Worm (Caenorhabditis elegans): ENCODE data around the gene F14D7.6.

The F14D7.6 gene

DNA sequence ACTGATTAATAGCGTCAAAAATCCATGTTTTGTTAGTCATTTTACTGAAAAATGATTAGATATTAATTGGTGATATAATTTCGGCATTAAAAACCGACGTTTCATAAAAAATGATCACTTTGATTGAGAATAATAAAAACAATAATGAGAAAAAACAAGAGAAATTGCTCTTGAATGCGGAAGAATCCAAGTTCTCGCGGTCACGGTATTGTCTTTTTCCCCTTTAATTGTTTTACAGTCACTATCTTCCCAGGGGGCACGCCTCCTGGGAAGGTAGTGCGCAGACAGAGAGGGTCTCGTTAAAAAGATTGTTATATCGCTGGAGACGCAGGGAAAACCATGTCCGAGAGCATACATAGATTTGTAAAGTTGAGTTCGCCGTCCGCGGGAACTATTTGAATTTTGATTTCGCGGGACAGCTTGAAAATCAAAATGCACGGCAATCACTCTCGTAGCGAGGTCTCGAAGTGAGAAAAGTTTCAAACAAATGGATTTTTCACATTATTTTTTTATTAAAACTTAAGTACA lies 7.5 kb upstream of the F14D7.6 start, which contains the start of gene F14D7.2:
TSS of gene F14D7.2 (minus strand) at position 51 of the 528 bp plus-strand sequence.
- TF ChIP-seq elt-1 (tag; optimal IDR thresholded peaks at IDR 0.05; ENCODE audit: borderline replicate concordance, insufficient read depth) = no peak
- TF ChIP-seq zip-8 (tag; optimal IDR thresholded peaks at IDR 0.05) = no peak
- TF ChIP-seq nhr-237 (tag; optimal IDR thresholded peaks at IDR 0.05) = no peak
- TF ChIP-seq nhr-12 (tag; optimal IDR thresholded peaks at IDR 0.05) = no peak
- no peak for TF ChIP-seq blmp-1 (tag; optimal IDR thresholded peaks at IDR 0.05)
- TF ChIP-seq mls-2 (tag; optimal IDR thresholded peaks at IDR 0.05) = no peak
- no peak for TF ChIP-seq unc-39 (tag; optimal IDR thresholded peaks at IDR 0.05)
- TF ChIP-seq mep-1 (tag; optimal IDR thresholded peaks at IDR 0.05) = no peak
- TF ChIP-seq drap-1 (GFP tag; optimal IDR thresholded peaks at IDR 0.05) = no peak
- no peak for TF ChIP-seq bed-3 (GFP tag; optimal IDR thresholded peaks at IDR 0.05)
- TF ChIP-seq unc-62 (GFP tag; optimal IDR thresholded peaks at IDR 0.05) = no peak
- TF ChIP-seq ceh-43 (GFP tag; optimal IDR thresholded peaks at IDR 0.05) = no peak
- no peak for TF ChIP-seq nhr-28 (tag; optimal IDR thresholded peaks at IDR 0.05)
- no peak for TF ChIP-seq ces-1 (GFP tag; optimal IDR thresholded peaks at IDR 0.05)
- no peak for TF ChIP-seq flh-1 (GFP tag; optimal IDR thresholded peaks at IDR 0.05)
- TF ChIP-seq nhr-2 (tag; optimal IDR thresholded peaks at IDR 0.05) = no peak
- TF ChIP-seq sem-2 (GFP tag; optimal IDR thresholded peaks at IDR 0.05) = no peak

DNA sequence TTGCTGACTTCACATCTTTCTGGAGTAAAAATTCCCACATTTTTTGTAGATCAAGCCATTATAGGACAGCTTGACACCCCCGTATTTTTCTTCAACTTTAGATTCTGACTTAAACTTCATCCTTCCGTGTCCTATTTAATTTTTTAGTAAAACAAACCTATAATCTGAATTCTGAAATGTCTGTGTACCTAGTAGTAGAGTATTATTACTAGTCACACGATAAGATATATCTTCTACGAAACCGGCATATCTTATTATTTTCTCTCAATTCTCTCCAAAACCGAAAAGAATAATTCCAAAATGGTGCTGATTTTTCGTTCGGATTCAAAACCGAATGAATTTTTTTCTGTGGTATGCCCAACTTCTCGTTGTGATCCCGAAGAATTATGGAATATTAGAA lies 6.8 kb upstream of the F14D7.6 start, which contains the start of gene F14D7.9:
TSS of gene F14D7.9 (plus strand) at position 301 of the 400 bp plus-strand sequence.
- TF ChIP-seq unc-39 (tag; optimal IDR thresholded peaks at IDR 0.05) = no peak
- no peak for TF ChIP-seq unc-120 (tag; optimal IDR thresholded peaks at IDR 0.05; ENCODE audit: poor library complexity, severe bottlenecking)
- TF ChIP-seq nhr-2 (tag; optimal IDR thresholded peaks at IDR 0.05) = no peak
- no peak for TF ChIP-seq ceh-39 (tag; optimal IDR thresholded peaks at IDR 0.05)
- TF ChIP-seq cnd-1 (tag; optimal IDR thresholded peaks at IDR 0.05) = no peak
- TF ChIP-seq ceh-43 (GFP tag; optimal IDR thresholded peaks at IDR 0.05) = no peak
- no peak for TF ChIP-seq mls-2 (tag; optimal IDR thresholded peaks at IDR 0.05)
- TF ChIP-seq mab-5 (tag; optimal IDR thresholded peaks at IDR 0.05) = no peak
- no peak for TF ChIP-seq elt-3 (tag; optimal IDR thresholded peaks at IDR 0.05)
- TF ChIP-seq drap-1 (GFP tag; optimal IDR thresholded peaks at IDR 0.05) = no peak
- no peak for TF ChIP-seq mep-1 (tag; optimal IDR thresholded peaks at IDR 0.05)
- TF ChIP-seq ces-1 (GFP tag; optimal IDR thresholded peaks at IDR 0.05) = no peak
- TF ChIP-seq tbx-8 (GFP tag; optimal IDR thresholded peaks at IDR 0.05) = no peak
- TF ChIP-seq nhr-76 (tag; optimal IDR thresholded peaks at IDR 0.05) = no peak

DNA sequence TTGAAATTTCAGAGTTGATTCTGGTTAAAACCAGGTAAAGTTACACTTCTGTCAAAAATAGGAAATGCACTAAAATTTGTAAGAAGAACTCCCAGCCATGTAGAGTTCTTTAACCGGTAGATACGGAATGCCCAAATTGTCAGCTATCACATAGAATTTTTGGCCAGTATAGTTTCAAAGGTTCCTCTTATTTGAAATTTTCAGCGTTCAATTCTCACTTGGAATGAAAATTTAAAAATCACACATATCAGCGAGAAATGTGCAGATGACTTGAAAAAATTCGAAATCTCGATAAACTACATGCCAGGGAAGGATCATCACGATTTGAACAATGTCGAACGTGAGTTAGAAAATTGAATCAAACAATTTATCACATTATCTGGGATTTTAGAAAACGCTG lies 4.7 kb upstream of the F14D7.6 start, which contains the start of gene F14D7.3:
TSS of gene F14D7.3 (plus strand) at position 301 of the 400 bp plus-strand sequence.
- TF ChIP-seq ham-2 (GFP tag; optimal IDR thresholded peaks at IDR 0.05) (no peak), nhr-237 (tag; optimal IDR thresholded peaks at IDR 0.05) (no peak), mep-1 (tag; optimal IDR thresholded peaks at IDR 0.05) (no peak), mls-2 (tag; optimal IDR thresholded peaks at IDR 0.05) (no peak), lsy-2 (tag; optimal IDR thresholded peaks at IDR 0.05) (no peak), flh-1 (GFP tag; optimal IDR thresholded peaks at IDR 0.05) (no peak), unc-62 (GFP tag; optimal IDR thresholded peaks at IDR 0.05) (no peak), nhr-28 (tag; optimal IDR thresholded peaks at IDR 0.05) (no peak), unc-39 (tag; optimal IDR thresholded peaks at IDR 0.05) (no peak), hlh-1 (tag; optimal IDR thresholded peaks at IDR 0.05) (no peak), bed-3 (GFP tag; optimal IDR thresholded peaks at IDR 0.05) (no peak), sptf-1 (tag; optimal IDR thresholded peaks at IDR 0.05) (no peak), ceh-39 (tag; optimal IDR thresholded peaks at IDR 0.05) (no peak), nhr-12 (tag; optimal IDR thresholded peaks at IDR 0.05) (no peak), lin-32 (GFP tag; optimal IDR thresholded peaks at IDR 0.05) (no peak), drap-1 (GFP tag; optimal IDR thresholded peaks at IDR 0.05) (no peak), pha-4 (tag; optimal IDR thresholded peaks at IDR 0.05) (no peak)

DNA sequence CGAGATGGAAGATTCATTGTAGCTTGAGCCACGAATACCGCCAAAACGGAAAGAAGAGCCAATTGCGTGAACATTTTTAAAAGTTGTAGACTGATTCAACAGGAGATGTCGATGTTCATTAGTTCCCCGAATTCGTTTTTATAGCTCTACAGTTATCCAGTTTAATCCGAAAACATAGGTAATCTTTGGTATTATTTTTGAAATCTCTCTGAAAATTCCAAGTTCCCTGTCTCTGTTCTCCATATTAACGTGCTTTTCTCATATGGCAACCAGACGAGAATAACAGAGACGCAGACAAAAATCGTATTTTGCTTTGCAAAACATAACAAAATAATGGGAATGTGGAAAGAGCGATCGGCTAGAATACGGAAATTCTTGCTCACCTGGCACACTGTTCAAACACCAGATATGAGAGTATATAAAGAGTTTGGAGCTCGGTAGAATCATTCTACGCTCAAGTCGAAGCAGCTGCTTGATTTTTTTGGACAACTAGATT lies 1.6 kb upstream of the F14D7.6 start, which contains the start of the genes spig-3 and F14D7.12:
TSS of gene spig-3 (minus strand) at position 101 of the 496 bp plus-strand sequence.
TSS of gene F14D7.12 (plus strand) at position 446 of the 496 bp plus-strand sequence.
- no peak for TF ChIP-seq ztf-11 (tag; optimal IDR thresholded peaks at IDR 0.05)
- no peak for TF ChIP-seq ham-2 (GFP tag; optimal IDR thresholded peaks at IDR 0.05)
- TF ChIP-seq elt-3 (tag; optimal IDR thresholded peaks at IDR 0.05) = no peak
- TF ChIP-seq mep-1 (tag; optimal IDR thresholded peaks at IDR 0.05) = no peak
- TF ChIP-seq mab-5 (tag; optimal IDR thresholded peaks at IDR 0.05) = no peak
- no peak for TF ChIP-seq mls-2 (tag; optimal IDR thresholded peaks at IDR 0.05)
- TF ChIP-seq nhr-2 (tag; optimal IDR thresholded peaks at IDR 0.05) = no peak
- TF ChIP-seq ceh-39 (tag; optimal IDR thresholded peaks at IDR 0.05) = no peak
- no peak for TF ChIP-seq flh-1 (GFP tag; optimal IDR thresholded peaks at IDR 0.05)
- no peak for TF ChIP-seq unc-39 (tag; optimal IDR thresholded peaks at IDR 0.05)
